Fruit fly (Drosophila melanogaster) whole organism: ENCODE data around the gene mas.

Experiments used
- CG8478 ChIP-seq: fragments of >200 bp; optimal IDR thresholded peaks from 2 replicates; lab custom pipeline; 2018; ENCODE audit warnings: inconsistent platforms
- psq ChIP-seq: fragments of >200 bp; optimal IDR thresholded peaks from 2 replicates; lab custom pipeline; 2017
- usp ChIP-seq: fragments of >200 bp; optimal IDR thresholded peaks from 2 replicates; lab custom pipeline; 2017; ENCODE audit warnings: missing biosample characterization, missing genetic modification characterization, mixed read lengths

- TF ChIP-seq CG8478 (lab: Kevin White, UChicago) (no peak), psq (lab: Kevin White, UChicago) (no peak), usp (GFP tag; lab: Kevin White, UChicago) (no peak)
Measured at dm6 chr3L:4211440-4211839, 44.2 kb upstream of the mas start, which contains the start of gene Cpr64Ab.
